Worm (Caenorhabditis elegans) whole organism, L2 larva: ENCODE results near the gene str-254.
A peak's percentile ranks its signal among the peaks of the same experiment; 100 is the strongest.

Experiments
- C34F6.9 ChIP-seq: fragments of 150-350 bp; optimal IDR thresholded peaks from 2 replicates; lab custom pipeline; 2014; ENCODE audit warnings: missing biosample characterization, missing genetic modification characterization
- F13H6.1 ChIP-seq: sonication (generic microtip); optimal IDR thresholded peaks from 2 replicates; lab custom pipeline; 2016; ENCODE audit warnings: missing genetic modification characterization, missing compliant biosample characterization
- Y55F3AM.14 ChIP-seq: fragments of 200-800 bp; sonication (Bioruptor generic); optimal IDR thresholded peaks from 2 replicates; lab custom pipeline; 2018; ENCODE audit warnings: mild to moderate bottlenecking, missing genetic modification characterization, missing compliant biosample characterization
- ZK546.5 ChIP-seq: sonication (generic microtip); optimal IDR thresholded peaks from 2 replicates; lab custom pipeline; 2017; ENCODE audit warnings: missing biosample characterization, missing genetic modification characterization
- alr-1 ChIP-seq: fragments of 150-350 bp; optimal IDR thresholded peaks from 2 replicates; lab custom pipeline; 2014; ENCODE audit warnings: missing biosample characterization, missing genetic modification characterization
- ama-1 ChIP-seq: fragments of 150-350 bp; optimal IDR thresholded peaks from 2 replicates; lab custom pipeline; 2018; ENCODE audit warnings: inconsistent platforms
- blmp-1 ChIP-seq: sonication (generic microtip); optimal IDR thresholded peaks from 2 replicates; lab custom pipeline; 2017; ENCODE audit warnings: missing genetic modification characterization, mild to moderate bottlenecking, missing compliant biosample characterization, antibody characterized with exemption, moderate library complexity; ENCODE audit not compliant: insufficient read depth
- ceh-16 ChIP-seq: fragments of 150-350 bp; optimal IDR thresholded peaks from 2 replicates; lab custom pipeline; 2014; ENCODE audit warnings: missing biosample characterization, missing genetic modification characterization
- ceh-82 ChIP-seq: fragments of 150-350 bp; optimal IDR thresholded peaks from 2 replicates; lab custom pipeline; 2014; ENCODE audit warnings: missing biosample characterization, missing genetic modification characterization
- dmd-4 ChIP-seq: sonication (generic microtip); optimal IDR thresholded peaks from 2 replicates; lab custom pipeline; 2017; ENCODE audit warnings: missing biosample characterization, missing genetic modification characterization
- elt-1 ChIP-seq: fragments of 150-350 bp; optimal IDR thresholded peaks from 2 replicates; lab custom pipeline; 2014; ENCODE audit warnings: missing biosample characterization, missing genetic modification characterization
- fos-1 ChIP-seq: fragments of 150-350 bp; optimal IDR thresholded peaks from 2 replicates; lab custom pipeline; 2014; ENCODE audit warnings: missing biosample characterization, missing genetic modification characterization
- gmeb-1 ChIP-seq: fragments of 150-350 bp; optimal IDR thresholded peaks from 2 replicates; lab custom pipeline; 2014; ENCODE audit warnings: missing biosample characterization, missing genetic modification characterization
- lsy-2 ChIP-seq, 2 experiments: fragments of 150-350 bp in 1 of 2; sonication (generic microtip) in 1 of 2; optimal IDR thresholded peaks; 2 replicates each; lab custom pipeline; 2014 to 2017; ENCODE audit warnings: missing biosample characterization in 2 of 2, missing genetic modification characterization in 2 of 2
- mbf-1 ChIP-seq: sonication (generic microtip); optimal IDR thresholded peaks from 2 replicates; lab custom pipeline; 2017; ENCODE audit warnings: missing biosample characterization, missing genetic modification characterization
- mdl-1 ChIP-seq, 2 experiments: fragments of 150-350 bp in 1 of 2; sonication (generic microtip) in 1 of 2; optimal IDR thresholded peaks; 2 replicates each; lab custom pipeline; 2017; ENCODE audit warnings: missing biosample characterization in 2 of 2, missing genetic modification characterization in 2 of 2
- nhr-12 ChIP-seq: fragments of 150-350 bp; optimal IDR thresholded peaks from 2 replicates; lab custom pipeline; 2014; ENCODE audit warnings: missing biosample characterization, missing genetic modification characterization
- nhr-129 ChIP-seq: fragments of 150-350 bp; optimal IDR thresholded peaks from 2 replicates; lab custom pipeline; 2014; ENCODE audit warnings: missing biosample characterization, missing genetic modification characterization
- nhr-21 ChIP-seq: fragments of 150-350 bp; optimal IDR thresholded peaks from 2 replicates; lab custom pipeline; 2014; ENCODE audit warnings: missing biosample characterization, missing genetic modification characterization
- nhr-237 ChIP-seq: fragments of 150-350 bp; optimal IDR thresholded peaks from 2 replicates; lab custom pipeline; 2014; ENCODE audit warnings: missing biosample characterization, missing genetic modification characterization
- nhr-25 ChIP-seq: fragments of 150-350 bp; sonication (generic microtip); optimal IDR thresholded peaks from 3 replicates; lab custom pipeline; 2014; ENCODE audit warnings: missing biosample characterization, missing genetic modification characterization
- nhr-6 ChIP-seq: fragments of 150-350 bp; optimal IDR thresholded peaks from 2 replicates; lab custom pipeline; 2014; ENCODE audit warnings: missing biosample characterization, missing genetic modification characterization
- peb-1 ChIP-seq: fragments of 150-350 bp; optimal IDR thresholded peaks from 2 replicates; lab custom pipeline; 2014; ENCODE audit warnings: missing biosample characterization, missing genetic modification characterization
- sem-4 ChIP-seq: fragments of 150-350 bp; optimal IDR thresholded peaks from 2 replicates; lab custom pipeline; 2014; ENCODE audit warnings: missing biosample characterization, missing genetic modification reagents, missing genetic modification characterization
- snpc-4 ChIP-seq: fragments of 150-350 bp; optimal IDR thresholded peaks from 2 replicates; lab custom pipeline; 2014; ENCODE audit warnings: missing biosample characterization, missing genetic modification characterization
- unc-55 ChIP-seq: fragments of 150-350 bp; sonication (generic microtip); optimal IDR thresholded peaks from 3 replicates; lab custom pipeline; 2014; ENCODE audit warnings: missing biosample characterization, missing genetic modification reagents, missing genetic modification characterization
- unc-62 ChIP-seq: fragments of 150-350 bp; optimal IDR thresholded peaks from 2 replicates; lab custom pipeline; 2014; ENCODE audit warnings: missing biosample characterization, missing genetic modification reagents, missing genetic modification characterization

Gene str-254

ce11 chrV:16139529-16139928, 13.7 kb downstream of the str-254 start, which contains the start of gene clc-11:
Gene clc-11, minus strand, starts transcription at chrV:16139629.
- TF ChIP-seq fos-1 (tag; lab: Kevin White, UChicago) (peak; percentile 31), sem-4 (tag; lab: Kevin White, UChicago) (no peak), elt-1 (tag; lab: Kevin White, UChicago) (no peak), unc-55 (GFP tag; lab: Kevin White, UChicago) (no peak), ceh-16 (tag; lab: Kevin White, UChicago) (no peak), ama-1 (lab: Kevin White, UChicago) (no peak)

ce11 chrV:16137043-16137442, 16.2 kb downstream of the str-254 start, which contains the start of gene F44G3.7:
Gene F44G3.7, minus strand, starts transcription at chrV:16137143.
- TF ChIP-seq nhr-21 (tag; lab: Kevin White, UChicago) = no peak
- TF ChIP-seq F13H6.1 (tag; lab: Kevin White, UChicago) = no peak
- no peak for TF ChIP-seq alr-1
- TF ChIP-seq lsy-2 (tag; optimal IDR thresholded peaks at IDR 0.05; lab: Kevin White, UChicago) = no peak
- no peak for TF ChIP-seq nhr-237 (tag; lab: Kevin White, UChicago)
- no peak for TF ChIP-seq sem-4 (tag; lab: Kevin White, UChicago)
- TF ChIP-seq peb-1 = no peak

- TF ChIP-seq gmeb-1 (tag; lab: Kevin White, UChicago) = no peak
- no peak for TF ChIP-seq snpc-4 (tag; lab: Kevin White, UChicago)
- no peak for TF ChIP-seq Y55F3AM.14
- no peak for TF ChIP-seq alr-1
- no peak for TF ChIP-seq nhr-129 (tag; lab: Kevin White, UChicago)
- no peak for TF ChIP-seq mdl-1 (tag; optimal IDR thresholded peaks at IDR 0.05; lab: Kevin White, UChicago)
- TF ChIP-seq ZK546.5 (tag; lab: Kevin White, UChicago) = no peak
- TF ChIP-seq nhr-21 (tag; lab: Kevin White, UChicago) = no peak
- no peak for TF ChIP-seq sem-4 (tag; lab: Kevin White, UChicago)
- no peak for TF ChIP-seq nhr-6 (tag; lab: Kevin White, UChicago)
- TF ChIP-seq blmp-1 (tag; lab: Kevin White, UChicago) = no peak
- TF ChIP-seq, all 48 proteins: peak for 0
Observed at ce11 chrV:16132705-16133104, 20.6 kb downstream of the str-254 start, which contains the start of gene fbxa-144. Gene fbxa-144, minus strand, starts transcription at chrV:16132805.

ce11 chrV:16132215-16132614, 21.1 kb downstream of the str-254 start:
- TF ChIP-seq mdl-1 (tag; optimal IDR thresholded peaks at IDR 0.05; lab: Kevin White, UChicago) (no peak), nhr-129 (tag; lab: Kevin White, UChicago) (peak; percentile 38), lsy-2 (tag; optimal IDR thresholded peaks at IDR 0.05; lab: Kevin White, UChicago) (no peak), unc-62 (GFP tag; lab: Kevin White, UChicago) (no peak), snpc-4 (tag; lab: Kevin White, UChicago) (no peak), nhr-6 (tag; lab: Kevin White, UChicago) (no peak), dmd-4 (tag; lab: Kevin White, UChicago) (no peak), nhr-12 (tag; lab: Kevin White, UChicago) (no peak)

ce11 chrV:16131249-16131648, 22.0 kb downstream of the str-254 start, which contains the start of gene fbxa-142:
Gene fbxa-142, minus strand, starts transcription at chrV:16131349.
- TF ChIP-seq mbf-1 (tag; lab: Kevin White, UChicago) = no peak
- TF ChIP-seq nhr-25 (tag; lab: Kevin White, UChicago) = no peak
- TF ChIP-seq unc-55 (GFP tag; lab: Kevin White, UChicago) = no peak
- TF ChIP-seq ama-1 (lab: Kevin White, UChicago) = no peak

ce11 chrV:16129116-16129515, 24.2 kb downstream of the str-254 start:
- peak; percentile 21 for TF ChIP-seq fos-1 (tag; lab: Kevin White, UChicago)
- no peak for TF ChIP-seq C34F6.9 (tag; lab: Kevin White, UChicago)

ce11 chrV:16127401-16127800, 25.9 kb downstream of the str-254 start, which contains the start of gene fbxa-143:
Gene fbxa-143, minus strand, starts transcription at chrV:16127501.
- TF ChIP-seq ceh-82 (tag; lab: Kevin White, UChicago) = no peak
- TF ChIP-seq, all 48 proteins: peak for 0
